Fruit fly (Drosophila melanogaster): ENCODE measurements around the gene CG14907.

The CG14907 gene

dm6 chr3R:16673184-16673583, 21.1 kb upstream of the CG14907 start (continued):
- TF ChIP-seq CG9797 (GFP tag; optimal IDR thresholded peaks at IDR 0.05): no peak
- no peak for TF ChIP-seq CG42726 (GFP tag; IDR thresholded peaks at IDR 0.05; ENCODE audit: partially characterized antibody)
- TF ChIP-seq Mad (GFP tag; optimal IDR thresholded peaks at IDR 0.05): no peak
- no peak for TF ChIP-seq psq (GFP tag; optimal IDR thresholded peaks at IDR 0.05)
- no peak for TF ChIP-seq Usf (GFP tag; optimal IDR thresholded peaks at IDR 0.05)
- no peak for TF ChIP-seq toy (GFP tag; IDR thresholded peaks at IDR 0.05)
- no peak for TF ChIP-seq CG12219 (GFP tag; optimal IDR thresholded peaks at IDR 0.05)
- no peak for TF ChIP-seq slp2 (GFP tag; optimal IDR thresholded peaks at IDR 0.05)
- peak; percentile 13 for TF ChIP-seq CG9727 (GFP tag; optimal IDR thresholded peaks at IDR 0.05)
- no peak for TF ChIP-seq ttk (GFP tag; IDR thresholded peaks at IDR 0.05)
- TF ChIP-seq emc (GFP tag; optimal IDR thresholded peaks at IDR 0.05): no peak
- no peak for TF ChIP-seq CG13296 (GFP tag; optimal IDR thresholded peaks at IDR 0.05)
- peak; percentile 40 for TF ChIP-seq CG1603 (tag; optimal IDR thresholded peaks at IDR 0.05)
- TF ChIP-seq CG8359 (GFP tag; optimal IDR thresholded peaks at IDR 0.05; ENCODE audit: borderline replicate concordance): no peak
- no peak for TF ChIP-seq nau (GFP tag; optimal IDR thresholded peaks at IDR 0.05)

dm6 chr3R:16672213-16672706, 20.1 kb upstream of the CG14907 start:
- TF ChIP-seq gcm2 (GFP tag; optimal IDR thresholded peaks at IDR 0.05): no peak
- peak; percentile 17 for TF ChIP-seq Med (GFP tag)
- no peak for TF ChIP-seq dysf (GFP tag; IDR thresholded peaks at IDR 0.05)
- TF ChIP-seq br (optimal IDR thresholded peaks at IDR 0.05): no peak
- peak; percentile 81 for TF ChIP-seq pros (GFP tag; optimal IDR thresholded peaks at IDR 0.05)
- TF ChIP-seq klu (GFP tag; IDR thresholded peaks at IDR 0.05): no peak
- TF ChIP-seq Hsf (GFP tag; optimal IDR thresholded peaks at IDR 0.05): no peak
- TF ChIP-seq ro (GFP tag; IDR thresholded peaks at IDR 0.05): no peak
- no peak for TF ChIP-seq CG2875 (GFP tag; optimal IDR thresholded peaks at IDR 0.05)
- TF ChIP-seq CG18619 (GFP tag; optimal IDR thresholded peaks at IDR 0.05): no peak
- no peak for TF ChIP-seq CG13894 (tag; optimal IDR thresholded peaks at IDR 0.05)
- TF ChIP-seq CG1603 (tag; optimal IDR thresholded peaks at IDR 0.05): no peak
- TF ChIP-seq CG12236 (GFP tag; optimal IDR thresholded peaks at IDR 0.05): no peak
- no peak for TF ChIP-seq CG42726 (GFP tag; IDR thresholded peaks at IDR 0.05; ENCODE audit: partially characterized antibody)
- no peak for TF ChIP-seq nom (GFP tag; optimal IDR thresholded peaks at IDR 0.05)
- no peak for TF ChIP-seq sens (GFP tag)
- TF ChIP-seq pho (GFP tag; optimal IDR thresholded peaks at IDR 0.05): no peak
- no peak for TF ChIP-seq sna (GFP tag; IDR thresholded peaks at IDR 0.05; ENCODE audit: partially characterized antibody)
- TF ChIP-seq gcm (GFP tag; optimal IDR thresholded peaks at IDR 0.05): no peak
- no peak for TF ChIP-seq otp (GFP tag; IDR thresholded peaks at IDR 0.05)
- no peak for TF ChIP-seq repo (GFP tag; optimal IDR thresholded peaks at IDR 0.05)
- no peak for TF ChIP-seq CG12299 (tag; optimal IDR thresholded peaks at IDR 0.05)
- TF ChIP-seq bcd (GFP tag; optimal IDR thresholded peaks at IDR 0.05): no peak
- no peak for TF ChIP-seq dati (GFP tag; IDR thresholded peaks at IDR 0.05)
- no peak for TF ChIP-seq Gsc (GFP tag; IDR thresholded peaks at IDR 0.05)
- no peak for TF ChIP-seq peb (GFP tag; IDR thresholded peaks at IDR 0.05)
- no peak for TF ChIP-seq ap (GFP tag; IDR thresholded peaks at IDR 0.05)
- no peak for TF ChIP-seq jing (GFP tag; optimal IDR thresholded peaks at IDR 0.05)
- TF ChIP-seq ftz-f1 (GFP tag; optimal IDR thresholded peaks at IDR 0.05): no peak
- no peak for TF ChIP-seq unc-4 (GFP tag; IDR thresholded peaks at IDR 0.05; ENCODE audit: partially characterized antibody)
- no peak for TF ChIP-seq CG6791 (GFP tag; IDR thresholded peaks at IDR 0.05; ENCODE audit: partially characterized antibody)
- no peak for TF ChIP-seq Dip2 (GFP tag; IDR thresholded peaks at IDR 0.05)
- no peak for TF ChIP-seq cad (GFP tag; optimal IDR thresholded peaks at IDR 0.05)
- no peak for TF ChIP-seq CG31224 (GFP tag; IDR thresholded peaks at IDR 0.05)
- no peak for TF ChIP-seq CG17361 (GFP tag; IDR thresholded peaks at IDR 0.05)
- no peak for TF ChIP-seq CG10147 (GFP tag; optimal IDR thresholded peaks at IDR 0.05)
- no peak for TF ChIP-seq ttk (GFP tag; IDR thresholded peaks at IDR 0.05)
- TF ChIP-seq hkb (optimal IDR thresholded peaks at IDR 0.05): no peak
- TF ChIP-seq hkb (GFP tag; IDR thresholded peaks at IDR 0.05): no peak
- no peak for TF ChIP-seq maf-S (GFP tag; optimal IDR thresholded peaks at IDR 0.05)

Data from whole organism, embryonic.